Worm (Caenorhabditis elegans) whole organism, L2 larva: ENCODE data around the gene daf-6.

Experiments used
- ceh-82 ChIP-seq: fragments of 150-350 bp; optimal IDR thresholded peaks from 2 replicates; lab custom pipeline; 2014; ENCODE audit warnings: missing biosample characterization, missing genetic modification characterization
- elt-1 ChIP-seq: fragments of 150-350 bp; optimal IDR thresholded peaks from 2 replicates; lab custom pipeline; 2014; ENCODE audit warnings: missing biosample characterization, missing genetic modification characterization
- elt-3 ChIP-seq: sonication (generic microtip); optimal IDR thresholded peaks from 2 replicates; lab custom pipeline; 2017; ENCODE audit warnings: missing biosample characterization, missing genetic modification characterization
- ztf-1 ChIP-seq: fragments of 200-800 bp; sonication (Bioruptor generic); conservative IDR thresholded peaks from 2 replicates; pipeline ENCODE4 v1.3.6; 2022; ENCODE audit warnings: missing genetic modification characterization, missing compliant biosample characterization

ce11 chrX:14922758-14923157 is 34.5 kb downstream of the daf-6 start:
- TF ChIP-seq ceh-82 (no peak), elt-1 (tag; lab: Kevin White, UChicago) (no peak), elt-3 (tag; lab: Kevin White, UChicago) (no peak), ztf-1 (no peak)
